Fruit fly (Drosophila melanogaster) whole organism, embryonic: Measurements from ENCODE around the gene Tbc1d22.

Experiments
- Aef1 ChIP-seq: fragments of 200-800 bp; sonication (Bioruptor generic); IDR thresholded peaks from 3 replicates; pipeline ENCODE4 v1.3.6; 2022; ENCODE audit warnings: missing biosample characterization, missing genetic modification characterization
- BtbVII ChIP-seq: fragments of 200-800 bp; sonication (Bioruptor generic); optimal IDR thresholded peaks from 3 replicates; lab custom pipeline; 2017; ENCODE audit warnings: missing biosample characterization, mild to moderate bottlenecking, missing genetic modification characterization
- CG10267 ChIP-seq: fragments of 200-800 bp; sonication (Bioruptor generic); optimal IDR thresholded peaks from 2 replicates; lab custom pipeline; 2018; ENCODE audit warnings: missing biosample characterization, mild to moderate bottlenecking, missing genetic modification characterization, moderate library complexity
- CG10321 ChIP-seq: fragments of 200-800 bp; sonication (Bioruptor generic); IDR thresholded peaks from 2 replicates; pipeline ENCODE4 v1.3.6; 2022; ENCODE audit warnings: missing biosample characterization, missing genetic modification characterization
- CG10431 ChIP-seq: fragments of 200-800 bp; sonication (Bioruptor generic); optimal IDR thresholded peaks from 3 replicates; lab custom pipeline; 2018; ENCODE audit warnings: missing biosample characterization, mild to moderate bottlenecking, missing genetic modification characterization
- CG12071 ChIP-seq: fragments of 200-800 bp; sonication (Bioruptor generic); optimal IDR thresholded peaks from 3 replicates; lab custom pipeline; 2018; ENCODE audit warnings: missing biosample characterization, mild to moderate bottlenecking, missing genetic modification characterization
- CG12744 ChIP-seq: fragments of 200-800 bp; sonication (Bioruptor generic); optimal IDR thresholded peaks from 2 replicates; lab custom pipeline; 2016; ENCODE audit warnings: missing biosample characterization, missing genetic modification characterization
- CG12942 ChIP-seq: fragments of 200-800 bp; sonication (Bioruptor generic); optimal IDR thresholded peaks from 3 replicates; lab custom pipeline; 2016; ENCODE audit warnings: missing biosample characterization, missing genetic modification characterization
- CG13287 ChIP-seq: fragments of 200-800 bp; sonication (Bioruptor generic); IDR thresholded peaks from 2 replicates; pipeline ENCODE4 v1.3.6; 2022; ENCODE audit warnings: missing biosample characterization, missing genetic modification characterization; ENCODE audit not compliant: partially characterized antibody
- CG13296 ChIP-seq: fragments of 200-800 bp; sonication (Bioruptor generic); optimal IDR thresholded peaks from 3 replicates; lab custom pipeline; 2018; ENCODE audit warnings: missing biosample characterization, mild to moderate bottlenecking, missing genetic modification characterization
- CG13424 ChIP-seq: fragments of 200-800 bp; sonication (Bioruptor generic); optimal IDR thresholded peaks from 2 replicates; lab custom pipeline; 2019; ENCODE audit warnings: missing biosample characterization, mild to moderate bottlenecking, missing genetic modification characterization, moderate library complexity
- CG13894 ChIP-seq: fragments of 200-800 bp; sonication (Bioruptor generic); optimal IDR thresholded peaks from 3 replicates; lab custom pipeline; 2018; ENCODE audit warnings: missing biosample characterization, mild to moderate bottlenecking, missing genetic modification characterization, moderate library complexity
- CG14860 ChIP-seq: fragments of 200-800 bp; sonication (Bioruptor generic); IDR thresholded peaks from 3 replicates; pipeline ENCODE4 v1.3.6; 2022; ENCODE audit warnings: missing biosample characterization, missing genetic modification characterization; ENCODE audit not compliant: partially characterized antibody
- CG16779 ChIP-seq: fragments of 200-800 bp; sonication (Bioruptor generic); IDR thresholded peaks from 2 replicates; pipeline ENCODE4 v1.3.6; 2022; ENCODE audit warnings: missing biosample characterization, missing genetic modification characterization
- CG17328 ChIP-seq: fragments of 200-800 bp; sonication (Bioruptor generic); IDR thresholded peaks from 2 replicates; pipeline ENCODE4 v1.3.6; 2022; ENCODE audit warnings: missing biosample characterization, missing genetic modification characterization
- CG17385 ChIP-seq: fragments of 200-800 bp; sonication (Bioruptor generic); optimal IDR thresholded peaks from 3 replicates; lab custom pipeline; 2018; ENCODE audit warnings: missing biosample characterization, mild to moderate bottlenecking, missing genetic modification characterization
- CG18619 ChIP-seq: fragments of 200-800 bp; sonication (Bioruptor generic); optimal IDR thresholded peaks from 3 replicates; lab custom pipeline; 2017; ENCODE audit warnings: missing biosample characterization, mild to moderate bottlenecking, missing genetic modification characterization
- CG2678 ChIP-seq: fragments of 200-800 bp; sonication (Bioruptor generic); optimal IDR thresholded peaks from 3 replicates; lab custom pipeline; 2019; ENCODE audit warnings: missing biosample characterization, mild to moderate bottlenecking, missing genetic modification characterization, moderate library complexity
- CG3995 ChIP-seq: fragments of 200-800 bp; sonication (Bioruptor generic); optimal IDR thresholded peaks from 3 replicates; lab custom pipeline; 2016; ENCODE audit warnings: missing biosample characterization, missing genetic modification characterization
- CG42726 ChIP-seq: fragments of 200-800 bp; sonication (Bioruptor generic); IDR thresholded peaks from 2 replicates; pipeline ENCODE4 v1.3.6; 2022; ENCODE audit warnings: missing biosample characterization, missing genetic modification characterization; ENCODE audit not compliant: partially characterized antibody
- CG4360 ChIP-seq: fragments of 200-800 bp; sonication (Bioruptor generic); IDR thresholded peaks from 2 replicates; pipeline ENCODE4 v1.3.6; 2022; ENCODE audit warnings: missing biosample characterization, missing genetic modification characterization
- CG6272 ChIP-seq: fragments of 200-800 bp; sonication (Bioruptor generic); IDR thresholded peaks from 2 replicates; pipeline ENCODE4 v1.3.6; 2022; ENCODE audit warnings: missing biosample characterization, missing genetic modification characterization
- CG6654 ChIP-seq: fragments of 200-800 bp; sonication (Bioruptor generic); optimal IDR thresholded peaks from 2 replicates; lab custom pipeline; 2017; ENCODE audit warnings: missing biosample characterization, mild to moderate bottlenecking, missing genetic modification characterization
- CG6689 ChIP-seq: fragments of 200-800 bp; sonication (Bioruptor generic); IDR thresholded peaks from 2 replicates; pipeline ENCODE4 v1.3.6; 2022; ENCODE audit warnings: missing biosample characterization, missing genetic modification characterization
- CG6765 ChIP-seq: fragments of 200-800 bp; sonication (Bioruptor generic); optimal IDR thresholded peaks from 3 replicates; lab custom pipeline; 2017; ENCODE audit warnings: missing biosample characterization, mild to moderate bottlenecking, missing genetic modification characterization
- CG6791 ChIP-seq: fragments of 200-800 bp; sonication (Bioruptor generic); IDR thresholded peaks from 3 replicates; pipeline ENCODE4 v1.3.6; 2022; ENCODE audit warnings: missing biosample characterization, missing genetic modification characterization; ENCODE audit not compliant: partially characterized antibody
- Chrac-16 ChIP-seq: fragments of 200-800 bp; sonication (Bioruptor generic); optimal IDR thresholded peaks from 3 replicates; lab custom pipeline; 2016; ENCODE audit warnings: missing biosample characterization, missing genetic modification characterization
- Fer3 ChIP-seq: fragments of 200-800 bp; sonication (Bioruptor generic); optimal IDR thresholded peaks from 2 replicates; lab custom pipeline; 2018; ENCODE audit warnings: missing biosample characterization, mild to moderate bottlenecking, missing genetic modification characterization, moderate library complexity
- Med ChIP-seq: fragments of 200-800 bp; sonication (Bioruptor generic); peaks from one replicate; lab custom pipeline; 2016; ENCODE audit warnings: missing biosample characterization, missing genetic modification characterization, mild to moderate bottlenecking, inconsistent platforms, moderate library complexity
- Opbp ChIP-seq: fragments of 200-800 bp; sonication (Bioruptor generic); IDR thresholded peaks from 3 replicates; pipeline ENCODE4 v1.3.6; 2022; ENCODE audit warnings: missing biosample characterization, missing genetic modification characterization; ENCODE audit not compliant: partially characterized antibody
- Pdp1 ChIP-seq, 2 experiments: fragments of 200-800 bp; sonication (Bioruptor generic); optimal IDR thresholded peaks; 3 replicates each; lab custom pipeline; 2016; ENCODE audit warnings: missing biosample characterization in 2 of 2, missing genetic modification characterization in 2 of 2, mild to moderate bottlenecking in 1 of 2, moderate library complexity in 1 of 2
- Six4 ChIP-seq: fragments of 200-800 bp; sonication (Bioruptor generic); optimal IDR thresholded peaks from 2 replicates; lab custom pipeline; 2016; ENCODE audit warnings: missing biosample characterization, missing genetic modification characterization
- TFAM ChIP-seq: fragments of 200-800 bp; sonication (Bioruptor generic); optimal IDR thresholded peaks from 2 replicates; lab custom pipeline; 2017; ENCODE audit warnings: missing biosample characterization, missing genetic modification characterization, inconsistent platforms
- YL-1 ChIP-seq: fragments of 200-800 bp; sonication (Bioruptor generic); optimal IDR thresholded peaks from 3 replicates; lab custom pipeline; 2017; ENCODE audit warnings: missing biosample characterization, mild to moderate bottlenecking, missing genetic modification characterization
- fru ChIP-seq: fragments of >200 bp; optimal IDR thresholded peaks from 2 replicates; lab custom pipeline; 2017
- grau ChIP-seq: fragments of 200-800 bp; optimal IDR thresholded peaks from 3 replicates; lab custom pipeline; 2019; ENCODE audit warnings: missing biosample characterization, mild to moderate bottlenecking, missing genetic modification characterization, moderate library complexity
- insv ChIP-seq, 2 experiments: fragments of 200-800 bp; sonication (Bioruptor generic); optimal IDR thresholded peaks; 3 replicates each; lab custom pipeline; 2016 to 2018; ENCODE audit warnings: missing biosample characterization in 2 of 2, missing genetic modification characterization in 2 of 2
- jing ChIP-seq: fragments of 200-800 bp; sonication (Bioruptor generic); optimal IDR thresholded peaks from 2 replicates; lab custom pipeline; 2018; ENCODE audit warnings: missing biosample characterization, mild to moderate bottlenecking, missing genetic modification characterization
- nerfin-1 ChIP-seq: fragments of 200-800 bp; sonication (Bioruptor generic); optimal IDR thresholded peaks from 3 replicates; lab custom pipeline; 2019; ENCODE audit warnings: missing biosample characterization, mild to moderate bottlenecking, missing genetic modification characterization, moderate library complexity
- nmo ChIP-seq: fragments of 200-800 bp; sonication (Bioruptor generic); optimal IDR thresholded peaks from 2 replicates; lab custom pipeline; 2018; ENCODE audit warnings: missing biosample characterization, mild to moderate bottlenecking, missing genetic modification characterization, moderate library complexity
- rib ChIP-seq: fragments of 200-800 bp; sonication (Bioruptor generic); IDR thresholded peaks from 2 replicates; pipeline ENCODE4 v1.3.6; 2022; ENCODE audit warnings: missing biosample characterization, missing genetic modification characterization
- sim ChIP-seq: fragments of 200-800 bp; sonication (Bioruptor generic); IDR thresholded peaks from 2 replicates; pipeline ENCODE4 v1.3.6; 2022; ENCODE audit warnings: missing biosample characterization, missing genetic modification characterization
- slp2 ChIP-seq: fragments of 200-800 bp; sonication (Bioruptor generic); optimal IDR thresholded peaks from 2 replicates; lab custom pipeline; 2016; ENCODE audit warnings: missing biosample characterization, missing genetic modification characterization
- sqz ChIP-seq: fragments of 200-800 bp; sonication (Bioruptor generic); optimal IDR thresholded peaks from 3 replicates; lab custom pipeline; 2018; ENCODE audit warnings: missing biosample characterization, mild to moderate bottlenecking, missing genetic modification characterization
- tll ChIP-seq, 2 experiments: fragments of 200-800 bp in 1 of 2; fragments of >200 bp in 1 of 2; sonication (Bioruptor generic) in 1 of 2; optimal IDR thresholded peaks; 2 replicates each; lab custom pipeline; 2017 to 2019; ENCODE audit warnings: missing biosample characterization in 2 of 2, missing genetic modification characterization in 2 of 2, mild to moderate bottlenecking in 1 of 2, moderate library complexity in 1 of 2
- twi ChIP-seq: fragments of 200-800 bp; optimal IDR thresholded peaks from 2 replicates; lab custom pipeline; 2019; ENCODE audit warnings: missing biosample characterization, mild to moderate bottlenecking, missing genetic modification characterization, moderate library complexity
- tx ChIP-seq: fragments of 200-800 bp; sonication (Bioruptor generic); optimal IDR thresholded peaks from 2 replicates; lab custom pipeline; 2016; ENCODE audit warnings: missing biosample characterization, missing genetic modification characterization

Gene Tbc1d22

DNA sequence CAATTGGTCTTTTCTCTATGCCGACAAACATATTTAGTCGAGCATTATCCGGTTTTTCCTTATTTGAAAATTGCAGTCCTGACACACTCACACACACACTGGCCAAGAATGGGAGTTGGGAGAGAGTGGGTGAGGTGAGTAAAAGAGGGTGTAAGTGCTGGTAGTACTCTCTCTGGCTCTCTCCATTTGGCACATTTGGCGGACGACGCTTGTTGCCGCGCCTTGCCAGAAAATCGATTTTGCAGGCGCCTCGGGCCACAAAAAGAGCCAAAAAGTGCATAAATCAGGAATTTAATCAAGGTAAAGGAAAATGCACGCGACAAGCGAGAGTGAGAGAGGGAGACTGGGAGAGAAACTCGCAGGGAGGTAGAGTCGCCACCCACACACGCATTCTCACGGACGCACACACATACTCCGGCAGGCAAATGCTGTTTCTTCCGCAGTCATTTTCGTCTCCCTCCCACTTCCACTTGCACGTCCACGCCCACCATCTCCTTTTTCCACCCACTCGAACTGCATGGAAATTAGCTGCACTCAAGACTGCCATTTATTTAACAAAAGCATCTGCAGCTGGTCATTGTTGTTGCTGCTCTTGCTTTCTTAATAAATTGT lies 5.4 kb upstream of the Tbc1d22 start (continued):
- TF ChIP-seq CG6689 (GFP tag; lab: Robert Waterston, UW) (peak; percentile 49), tll (GFP tag; optimal IDR thresholded peaks at IDR 0.05; lab: Kevin White, UChicago) (peak in 1 of 2 experiments; percentile 32), Chrac-16 (GFP tag; lab: Kevin White, UChicago) (no peak), nerfin-1 (tag; lab: Kevin White, UChicago) (peak; percentile 30), CG13296 (GFP tag; lab: Kevin White, UChicago) (no peak), CG6765 (GFP tag; lab: Kevin White, UChicago) (no peak), insv (GFP tag; optimal IDR thresholded peaks at IDR 0.05; lab: Kevin White, UChicago) (peak in 1 of 2 experiments; percentile 18), Aef1 (GFP tag; lab: Robert Waterston, UW) (no peak)

DNA sequence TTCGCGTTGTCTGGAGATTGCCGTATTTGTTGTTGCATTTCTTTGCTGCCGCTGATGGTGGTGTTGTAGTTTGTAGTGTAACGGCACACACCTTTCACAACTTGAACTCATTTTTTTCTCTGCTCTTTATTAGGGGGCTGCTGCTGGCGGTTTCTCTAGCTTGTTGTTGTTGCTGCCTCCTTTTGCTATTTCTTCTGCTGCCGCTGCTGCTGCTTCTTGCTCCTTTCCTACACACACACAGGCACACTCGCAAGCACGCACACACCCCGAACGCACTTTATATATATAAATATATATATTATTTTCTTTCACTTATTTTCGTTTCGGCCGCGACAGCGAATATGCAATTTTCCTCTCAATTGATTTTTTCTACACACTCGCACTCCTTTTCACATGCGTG lies 4.8 kb upstream of the Tbc1d22 start:
- TF ChIP-seq Aef1 (GFP tag; lab: Robert Waterston, UW) (no peak), CG6272 (GFP tag; lab: Robert Waterston, UW) (no peak), BtbVII (GFP tag; lab: Kevin White, UChicago) (no peak), Six4 (GFP tag; lab: Kevin White, UChicago) (no peak), CG4360 (GFP tag; lab: Robert Waterston, UW) (peak; percentile 78), Med (peak; percentile 50), CG17328 (GFP tag; lab: Robert Waterston, UW) (no peak), YL-1 (GFP tag; lab: Kevin White, UChicago) (no peak), CG6654 (GFP tag; lab: Kevin White, UChicago) (no peak), CG6791 (no peak), Fer3 (tag; lab: Kevin White, UChicago) (no peak), CG10431 (GFP tag; lab: Kevin White, UChicago) (no peak), rib (GFP tag; lab: Robert Waterston, UW) (0 out of 2 replicates have a peak, but pooled peaks have one; percentile 41), CG18619 (no peak), CG3995 (GFP tag; lab: Kevin White, UChicago) (no peak), slp2 (GFP tag; lab: Kevin White, UChicago) (no peak), CG17385 (peak; percentile 61), nmo (no peak), fru (lab: Kevin White, UChicago) (no peak), sqz (GFP tag; lab: Kevin White, UChicago) (peak; percentile 7), CG13287 (GFP tag; lab: Robert Waterston, UW) (no peak), CG12071 (no peak), TFAM (GFP tag; lab: Kevin White, UChicago) (no peak), tx (no peak), Opbp (GFP tag; lab: Robert Waterston, UW) (no peak), CG10267 (tag; lab: Kevin White, UChicago) (no peak), CG14860 (no peak), CG12942 (no peak)

DNA sequence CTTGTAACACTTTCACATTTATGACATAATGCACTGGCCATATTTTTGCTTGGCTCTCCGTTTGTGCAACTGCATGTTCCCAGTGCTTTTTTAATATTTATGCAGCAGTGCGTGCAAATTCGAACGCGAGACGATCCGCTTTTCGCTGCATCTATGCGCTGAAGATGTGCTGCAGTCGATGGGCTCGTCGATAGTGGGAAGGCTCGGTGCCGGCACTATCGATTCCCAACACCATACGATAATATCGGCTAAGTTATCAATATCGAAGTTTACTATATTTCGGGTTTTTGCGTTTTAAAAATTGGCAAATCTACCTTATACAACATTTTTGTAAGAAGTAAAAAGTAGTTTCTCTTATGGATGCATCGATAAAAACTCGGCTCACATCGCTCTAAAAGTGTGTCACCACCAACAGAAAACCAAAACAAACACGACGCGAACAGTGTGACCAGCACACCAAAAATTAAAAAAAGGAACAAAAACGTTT lies 4.3 kb upstream of the Tbc1d22 start, which contains the start of gene RhoGAP93B:
Gene RhoGAP93B (minus strand): TSS at position 197 of the 487 bp plus-strand sequence.
- TF ChIP-seq CG42726 = peak; percentile 100
- TF ChIP-seq CG10321 (GFP tag; lab: Robert Waterston, UW) = peak; percentile 27; the same call in 1 of the 2 replicates
- peak; percentile 74 for TF ChIP-seq CG12744 (GFP tag; lab: Kevin White, UChicago)
- TF ChIP-seq grau (tag; lab: Kevin White, UChicago) = peak; percentile 78
- TF ChIP-seq Pdp1 (GFP tag; optimal IDR thresholded peaks at IDR 0.05; lab: Kevin White, UChicago) = peak; percentile 69 to 84
- TF ChIP-seq CG13894 (tag; lab: Kevin White, UChicago) = no peak
- peak; percentile 54 for TF ChIP-seq twi (tag; lab: Kevin White, UChicago)
- peak; percentile 74 for TF ChIP-seq CG16779
- peak; percentile 85 for TF ChIP-seq CG13424
- TF ChIP-seq CG10267 (tag; lab: Kevin White, UChicago) = peak; percentile 85
- peak; percentile 96 for TF ChIP-seq Aef1 (GFP tag; lab: Robert Waterston, UW)
- no peak for TF ChIP-seq jing (GFP tag; lab: Kevin White, UChicago)
- TF ChIP-seq BtbVII (GFP tag; lab: Kevin White, UChicago) = peak; percentile 35
- peak; percentile 100 for TF ChIP-seq CG14860
- 0 out of 2 replicates have a peak, but pooled peaks have one; percentile 26 for TF ChIP-seq sim (GFP tag; lab: Robert Waterston, UW)
- TF ChIP-seq CG2678 (tag; lab: Kevin White, UChicago) = no peak
